Fruit fly (Drosophila melanogaster): Measurements from ENCODE around the gene Jupiter.

The Jupiter gene

dm6 chr3R:11595523-11595922 lies 24.2 kb downstream of the Jupiter start:
- TF ChIP-seq rn (GFP tag; IDR thresholded peaks at IDR 0.05) (0 out of 2 replicates have a peak, but pooled peaks have one; percentile 20), Ets98B (GFP tag; IDR thresholded peaks at IDR 0.05) (peak; percentile 75), CG4496 (GFP tag; IDR thresholded peaks at IDR 0.05) (peak; percentile 82), CG8301 (tag; optimal IDR thresholded peaks at IDR 0.05) (peak; percentile 49), CG14655 (GFP tag; optimal IDR thresholded peaks at IDR 0.05) (no peak), fd96Ca (GFP tag; IDR thresholded peaks at IDR 0.05) (peak; percentile 52; the same call in 2 of the 3 replicates), CG12605 (GFP tag; IDR thresholded peaks at IDR 0.05) (peak; percentile 58), CG10348 (GFP tag; IDR thresholded peaks at IDR 0.05) (no peak), CG17806 (tag; optimal IDR thresholded peaks at IDR 0.05) (peak; percentile 15), CG32121 (GFP tag; IDR thresholded peaks at IDR 0.05) (peak; percentile 62), CG13204 (GFP tag; optimal IDR thresholded peaks at IDR 0.05) (no peak), CG15710 (tag; optimal IDR thresholded peaks at IDR 0.05) (peak; percentile 20)

dm6 chr3R:11589764-11590358 lies 29.8 kb downstream of the Jupiter start, which contains the start of gene CG6791:
Gene CG6791 (minus strand): TSS chr3R:11590146.
- TF ChIP-seq CG17806 (tag; optimal IDR thresholded peaks at IDR 0.05) (no peak), CG14655 (GFP tag; optimal IDR thresholded peaks at IDR 0.05) (no peak), CG12605 (GFP tag; IDR thresholded peaks at IDR 0.05) (no peak), CG8301 (tag; optimal IDR thresholded peaks at IDR 0.05) (no peak), CG9948 (tag; optimal IDR thresholded peaks at IDR 0.05) (peak; percentile 62), CG13204 (GFP tag; optimal IDR thresholded peaks at IDR 0.05) (no peak), Pif1A (GFP tag; optimal IDR thresholded peaks at IDR 0.05) (no peak), Pif1B (GFP tag; optimal IDR thresholded peaks at IDR 0.05) (no peak), CG32121 (GFP tag; IDR thresholded peaks at IDR 0.05) (no peak), D1 (tag; optimal IDR thresholded peaks at IDR 0.05) (no peak), gl (tag; optimal IDR thresholded peaks at IDR 0.05) (no peak), fd96Ca (GFP tag; IDR thresholded peaks at IDR 0.05) (no peak), Ets98B (GFP tag; IDR thresholded peaks at IDR 0.05) (peak; percentile 13; the same call in 1 of the 2 replicates), EcR (GFP tag; optimal IDR thresholded peaks at IDR 0.05) (peak; percentile 32), CG4496 (GFP tag; IDR thresholded peaks at IDR 0.05) (no peak)

DNA sequence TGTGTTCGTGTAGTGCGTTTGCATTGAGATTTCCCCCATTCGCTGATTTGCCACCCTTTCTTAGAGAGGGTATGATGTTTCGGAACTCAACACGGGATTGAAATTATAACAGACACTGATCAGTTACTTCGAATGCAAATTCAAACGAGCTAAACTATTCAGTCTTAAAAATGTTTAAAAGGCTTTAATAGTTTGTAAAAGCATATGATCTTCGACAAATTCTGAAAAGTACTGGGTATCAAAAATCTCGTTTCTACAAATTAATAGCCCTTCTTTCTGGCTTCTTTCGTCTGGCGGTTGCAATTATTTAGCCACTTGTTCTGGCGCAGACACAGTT lies 37.5 kb downstream of the Jupiter start:
- TF ChIP-seq CG17806 (tag; optimal IDR thresholded peaks at IDR 0.05) (peak; percentile 87), CG32121 (GFP tag; IDR thresholded peaks at IDR 0.05) (peak; percentile 95), CG10348 (GFP tag; IDR thresholded peaks at IDR 0.05) (peak; percentile 63; the same call in 1 of the 2 replicates), Pif1B (GFP tag; optimal IDR thresholded peaks at IDR 0.05) (no peak), Ets98B (GFP tag; IDR thresholded peaks at IDR 0.05) (peak; percentile 95), CG15710 (tag; optimal IDR thresholded peaks at IDR 0.05) (peak; percentile 81), EcR (GFP tag; optimal IDR thresholded peaks at IDR 0.05) (no peak), CG34367 (tag; optimal IDR thresholded peaks at IDR 0.05) (peak; percentile 82), gl (tag; optimal IDR thresholded peaks at IDR 0.05) (peak; percentile 73), CG12605 (GFP tag; IDR thresholded peaks at IDR 0.05) (no peak; the same call in none of the 2 replicates), CG14655 (GFP tag; optimal IDR thresholded peaks at IDR 0.05) (no peak), CG4496 (GFP tag; IDR thresholded peaks at IDR 0.05) (peak; percentile 96), Pif1A (GFP tag; optimal IDR thresholded peaks at IDR 0.05) (no peak), CG13204 (GFP tag; optimal IDR thresholded peaks at IDR 0.05) (peak; percentile 51), CG9948 (tag; optimal IDR thresholded peaks at IDR 0.05) (peak; percentile 84), CG8159 (tag; optimal IDR thresholded peaks at IDR 0.05) (peak; percentile 84), D1 (tag; optimal IDR thresholded peaks at IDR 0.05) (no peak), Snoo (tag; optimal IDR thresholded peaks at IDR 0.05) (no peak), CG8301 (tag; optimal IDR thresholded peaks at IDR 0.05) (peak; percentile 93), fd96Ca (GFP tag; IDR thresholded peaks at IDR 0.05) (peak; percentile 95), rn (GFP tag; IDR thresholded peaks at IDR 0.05) (peak; percentile 67; the same call in 1 of the 2 replicates)

dm6 chr3R:11581340-11582252 lies 38.1 kb downstream of the Jupiter start, which contains the start of gene wkd:
Gene wkd (plus strand): TSS chr3R:11581576.
- no peak for TF ChIP-seq CG8159 (tag; optimal IDR thresholded peaks at IDR 0.05)
- TF ChIP-seq Snoo (tag; optimal IDR thresholded peaks at IDR 0.05), result no peak
- no peak for TF ChIP-seq CG13204 (GFP tag; optimal IDR thresholded peaks at IDR 0.05)
- no peak for TF ChIP-seq EcR (GFP tag; optimal IDR thresholded peaks at IDR 0.05)
- no peak for TF ChIP-seq CG34367 (tag; optimal IDR thresholded peaks at IDR 0.05)
- TF ChIP-seq D1 (tag; optimal IDR thresholded peaks at IDR 0.05), result no peak

DNA sequence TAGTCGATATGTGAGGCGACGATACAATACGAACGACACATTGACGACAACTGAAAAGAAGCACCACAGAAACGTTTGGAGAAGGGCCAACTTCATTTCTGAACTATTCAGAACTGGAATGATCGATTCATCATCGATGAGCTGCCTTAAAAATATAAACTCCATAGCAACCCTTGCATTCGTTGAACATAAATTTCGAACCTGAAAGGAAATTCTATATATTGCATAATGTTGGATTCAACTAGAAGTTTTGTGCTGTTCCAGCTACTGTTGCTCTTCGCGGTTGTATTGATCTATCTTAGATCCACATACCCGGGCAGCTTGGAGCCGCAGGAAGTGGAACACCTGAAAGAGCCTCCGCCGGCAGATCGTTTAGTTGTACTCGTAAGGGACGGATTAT lies 41.1 kb downstream of the Jupiter start, which contains the start of the genes CG6790 and CG5342:
TSS of gene CG6790 (minus strand) at position 101 of the 400 bp plus-strand sequence.
TSS of gene CG5342 (plus strand) at position 182 of the 400 bp plus-strand sequence.
- TF ChIP-seq EcR (GFP tag; optimal IDR thresholded peaks at IDR 0.05), result no peak
- TF ChIP-seq CG14655 (GFP tag; optimal IDR thresholded peaks at IDR 0.05), result no peak
- no peak for TF ChIP-seq Snoo (tag; optimal IDR thresholded peaks at IDR 0.05)
- no peak for TF ChIP-seq Pif1A (GFP tag; optimal IDR thresholded peaks at IDR 0.05)
- no peak for TF ChIP-seq CG13204 (GFP tag; optimal IDR thresholded peaks at IDR 0.05)
- TF ChIP-seq CG4496 (GFP tag; IDR thresholded peaks at IDR 0.05), result no peak
- no peak for TF ChIP-seq rn (GFP tag; IDR thresholded peaks at IDR 0.05)
- TF ChIP-seq CG32121 (GFP tag; IDR thresholded peaks at IDR 0.05), result no peak
- no peak for TF ChIP-seq CG8159 (tag; optimal IDR thresholded peaks at IDR 0.05)
- TF ChIP-seq D1 (tag; optimal IDR thresholded peaks at IDR 0.05), result no peak
- no peak for TF ChIP-seq Pif1B (GFP tag; optimal IDR thresholded peaks at IDR 0.05)
- TF ChIP-seq CG15710 (tag; optimal IDR thresholded peaks at IDR 0.05), result no peak
- no peak for TF ChIP-seq CG17806 (tag; optimal IDR thresholded peaks at IDR 0.05)
- TF ChIP-seq Ets98B (GFP tag; IDR thresholded peaks at IDR 0.05), result no peak
- TF ChIP-seq CG8301 (tag; optimal IDR thresholded peaks at IDR 0.05), result no peak
- TF ChIP-seq CG12605 (GFP tag; IDR thresholded peaks at IDR 0.05), result no peak
- no peak for TF ChIP-seq fd96Ca (GFP tag; IDR thresholded peaks at IDR 0.05)
- TF ChIP-seq CG10348 (GFP tag; IDR thresholded peaks at IDR 0.05), result no peak
